Worm (Caenorhabditis elegans) whole organism, young adult: Measurements from ENCODE around the gene sqv-3.

ENCODE experiments used
- B0336.3 ChIP-seq: fragments of 200-800 bp; sonication (Bioruptor generic); IDR thresholded peaks from 2 replicates; pipeline ENCODE4 v1.3.6; 2022; ENCODE audit warnings: missing genetic modification characterization, missing compliant biosample characterization
- D2030.7 ChIP-seq: fragments of 200-800 bp; sonication (Bioruptor generic); IDR thresholded peaks from 2 replicates; pipeline ENCODE4 v1.3.6; 2022; ENCODE audit warnings: missing genetic modification reagents, missing genetic modification characterization, missing compliant biosample characterization
- F10E7.11 ChIP-seq: sonication (generic microtip); optimal IDR thresholded peaks from 2 replicates; lab custom pipeline; 2017; ENCODE audit warnings: mild to moderate bottlenecking, missing genetic modification characterization, moderate library complexity, missing compliant biosample characterization
- F33H1.4 ChIP-seq: fragments of 200-800 bp; sonication (Bioruptor generic); IDR thresholded peaks from 2 replicates; pipeline ENCODE4 v1.3.6; 2022; ENCODE audit warnings: missing genetic modification reagents, missing genetic modification characterization, missing compliant biosample characterization
- F37B4.10 ChIP-seq: fragments of 200-800 bp; sonication (Bioruptor generic); IDR thresholded peaks from 2 replicates; pipeline ENCODE4 v1.3.6; 2022; ENCODE audit warnings: missing genetic modification characterization, missing compliant biosample characterization
- F39B2.1 ChIP-seq: fragments of 200-800 bp; sonication (Bioruptor generic); IDR thresholded peaks from 2 replicates; pipeline ENCODE4 v1.3.6; 2022; ENCODE audit warnings: missing genetic modification reagents, missing genetic modification characterization, missing compliant biosample characterization
- Y53G8AR.9 ChIP-seq: fragments of 200-800 bp; sonication (Bioruptor generic); conservative IDR thresholded peaks from 2 replicates; pipeline ENCODE4 v1.3.6; 2022; ENCODE audit warnings: missing genetic modification reagents, missing genetic modification characterization, missing compliant biosample characterization
- Y95B8A.8 ChIP-seq: fragments of 200-800 bp; sonication (Bioruptor generic); IDR thresholded peaks from 2 replicates; pipeline ENCODE4 v1.3.6; 2022; ENCODE audit warnings: missing genetic modification reagents, missing genetic modification characterization, missing compliant biosample characterization
- attf-5 ChIP-seq: fragments of 200-800 bp; sonication (Bioruptor generic); optimal IDR thresholded peaks from 2 replicates; lab custom pipeline; 2018; ENCODE audit warnings: mild to moderate bottlenecking, missing genetic modification characterization, missing compliant biosample characterization
- ceh-100 ChIP-seq: fragments of 200-800 bp; sonication (Bioruptor generic); IDR thresholded peaks from 2 replicates; pipeline ENCODE4 v1.3.6; 2022; ENCODE audit warnings: missing genetic modification reagents, missing genetic modification characterization, missing compliant biosample characterization
- ceh-58 ChIP-seq: fragments of 200-800 bp; sonication (Bioruptor generic); IDR thresholded peaks from 2 replicates; pipeline ENCODE4 v1.3.6; 2022; ENCODE audit warnings: missing genetic modification characterization, missing compliant biosample characterization
- ceh-91 ChIP-seq: fragments of 200-800 bp; sonication (Bioruptor generic); IDR thresholded peaks from 2 replicates; pipeline ENCODE4 v1.3.6; 2022; ENCODE audit warnings: missing genetic modification reagents, missing genetic modification characterization, missing compliant biosample characterization
- dpl-1 ChIP-seq: fragments of 150-350 bp; optimal IDR thresholded peaks from 2 replicates; lab custom pipeline; 2014; ENCODE audit warnings: missing biosample characterization, missing genetic modification reagents, missing genetic modification characterization
- efl-1 ChIP-seq: fragments of 150-350 bp; optimal IDR thresholded peaks from 2 replicates; lab custom pipeline; 2014; ENCODE audit warnings: missing biosample characterization, missing genetic modification reagents, missing genetic modification characterization
- egl-18 ChIP-seq: fragments of 200-800 bp; sonication (Bioruptor generic); IDR thresholded peaks from 2 replicates; pipeline ENCODE4 v1.3.6; 2022; ENCODE audit warnings: missing genetic modification reagents, missing genetic modification characterization, missing compliant biosample characterization
- egrh-3 ChIP-seq: fragments of 200-800 bp; sonication (Bioruptor generic); IDR thresholded peaks from 2 replicates; pipeline ENCODE4 v1.3.6; 2022; ENCODE audit warnings: missing genetic modification reagents, missing genetic modification characterization, missing compliant biosample characterization
- fkh-3 ChIP-seq: sonication (generic microtip); optimal IDR thresholded peaks from 2 replicates; lab custom pipeline; 2016; ENCODE audit warnings: mild to moderate bottlenecking, missing genetic modification characterization, missing compliant biosample characterization
- him-1 ChIP-seq: sonication (generic microtip); optimal IDR thresholded peaks from 2 replicates; lab custom pipeline; 2016; ENCODE audit warnings: missing genotype, missing genetic modification reagents, missing genetic modification characterization, missing compliant biosample characterization
- hmg-1.2 ChIP-seq: fragments of 200-800 bp; sonication (Bioruptor generic); IDR thresholded peaks from 2 replicates; pipeline ENCODE4 v1.3.6; 2022; ENCODE audit warnings: missing genetic modification reagents, missing genetic modification characterization, missing compliant biosample characterization
- hsf-1 ChIP-seq: fragments of 200-800 bp; sonication (Bioruptor generic); IDR thresholded peaks from 2 replicates; pipeline ENCODE4 v1.3.6; 2022; ENCODE audit warnings: missing genetic modification reagents, missing genetic modification characterization, missing compliant biosample characterization
- lin-35 ChIP-seq, 3 experiments: fragments of 150-350 bp in 2 of 3; sonication (generic microtip) in 1 of 3; optimal IDR thresholded peaks; 2 replicates each; lab custom pipeline; 2014 to 2018; ENCODE audit warnings: missing biosample characterization in 3 of 3, missing genetic modification characterization in 3 of 3, missing genetic modification reagents in 3 of 3
- lin-54 ChIP-seq: fragments of 200-800 bp; sonication (Bioruptor generic); optimal IDR thresholded peaks from 2 replicates; lab custom pipeline; 2018; ENCODE audit warnings: mild to moderate bottlenecking, missing genetic modification characterization, missing compliant biosample characterization
- lir-1 ChIP-seq: fragments of 200-800 bp; sonication (Bioruptor generic); conservative IDR thresholded peaks from 2 replicates; pipeline ENCODE4 v1.3.6; 2022; ENCODE audit warnings: missing genetic modification reagents, missing genetic modification characterization, missing compliant biosample characterization
- lsl-1 ChIP-seq: fragments of 200-800 bp; sonication (Bioruptor generic); optimal IDR thresholded peaks from 2 replicates; lab custom pipeline; 2018; ENCODE audit warnings: mild to moderate bottlenecking, missing genetic modification characterization, moderate library complexity, missing compliant biosample characterization
- madf-6 ChIP-seq: fragments of 200-800 bp; sonication (Bioruptor generic); IDR thresholded peaks from 2 replicates; pipeline ENCODE4 v1.3.6; 2022; ENCODE audit warnings: missing genetic modification reagents, missing genetic modification characterization, missing compliant biosample characterization
- mcd-1 ChIP-seq: fragments of 200-800 bp; sonication (Bioruptor generic); IDR thresholded peaks from 2 replicates; pipeline ENCODE4 v1.3.6; 2022; ENCODE audit warnings: missing genetic modification reagents, missing genetic modification characterization, missing compliant biosample characterization
- nfyb-1 ChIP-seq: fragments of 200-800 bp; sonication (Bioruptor generic); IDR thresholded peaks from 2 replicates; pipeline ENCODE4 v1.3.6; 2022; ENCODE audit warnings: missing genetic modification reagents, missing genetic modification characterization, missing compliant biosample characterization
- repo-1 ChIP-seq: sonication (generic microtip); optimal IDR thresholded peaks from 2 replicates; lab custom pipeline; 2017; ENCODE audit warnings: mild to moderate bottlenecking, missing genetic modification characterization, missing compliant biosample characterization
- zfh-2 ChIP-seq: fragments of 200-800 bp; sonication (Bioruptor generic); conservative IDR thresholded peaks from 2 replicates; pipeline ENCODE4 v1.3.6; 2022; ENCODE audit warnings: missing genetic modification reagents, missing genetic modification characterization, missing compliant biosample characterization
- zim-3 ChIP-seq: sonication (generic microtip); optimal IDR thresholded peaks from 2 replicates; lab custom pipeline; 2017; ENCODE audit warnings: mild to moderate bottlenecking, missing genetic modification characterization, moderate library complexity, missing compliant biosample characterization
- ztf-26 ChIP-seq: sonication (generic microtip); optimal IDR thresholded peaks from 2 replicates; lab custom pipeline; 2017; ENCODE audit warnings: missing genetic modification characterization, missing compliant biosample characterization
- ztf-6 ChIP-seq: fragments of 200-800 bp; sonication (Bioruptor generic); IDR thresholded peaks from 2 replicates; pipeline ENCODE4 v1.3.6; 2022; ENCODE audit warnings: missing genetic modification reagents, missing genetic modification characterization, missing compliant biosample characterization

Gene sqv-3

DNA sequence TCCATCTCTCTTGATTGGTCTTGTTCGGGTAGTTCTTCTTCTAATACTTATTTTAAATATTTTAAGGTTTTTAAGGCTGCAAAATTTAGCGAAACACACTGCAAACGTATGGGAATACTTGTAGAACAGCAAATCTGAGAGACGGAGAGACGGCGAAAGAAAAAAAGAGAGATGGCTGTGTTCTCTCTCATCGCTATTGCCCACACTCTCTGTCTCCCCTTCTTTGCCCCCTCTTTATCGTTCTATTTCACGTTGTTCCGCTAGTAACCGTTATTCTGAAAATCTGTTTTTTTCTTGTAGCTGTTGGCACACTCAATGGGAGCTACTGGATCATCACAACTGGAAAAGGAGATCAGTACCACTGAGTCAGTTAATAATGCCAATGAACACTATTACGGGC is 3.8 kb downstream of the sqv-3 start, which contains the start of gene usp-46:
TSS of gene usp-46 (plus strand) at position 301 of the 400 bp plus-strand sequence.
- no peak for TF ChIP-seq fkh-3
- peak; percentile 29; the same call in 1 of the 2 replicates for TF ChIP-seq hmg-1.2 (GFP tag; lab: Robert Waterston, UW)

DNA sequence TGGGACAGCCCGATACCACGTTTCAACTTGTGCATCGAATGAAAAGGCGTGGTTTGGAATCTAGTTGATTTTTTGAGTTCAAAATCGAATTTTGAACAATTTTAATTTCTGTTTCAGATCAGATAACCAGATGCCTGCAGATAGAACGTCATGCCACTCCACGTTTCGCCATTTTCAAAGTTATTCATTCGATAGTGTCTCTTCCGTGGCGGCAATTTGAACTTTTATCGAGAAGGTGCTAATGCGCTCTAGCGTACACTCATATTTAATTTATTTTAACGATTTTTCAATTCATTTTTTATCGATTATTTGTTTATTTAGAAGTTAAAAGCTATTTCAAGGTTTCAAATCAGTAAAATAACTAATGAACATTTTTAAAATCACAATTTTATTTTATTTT is 4.2 kb downstream of the sqv-3 start:
- TF ChIP-seq dpl-1 = peak; percentile 38
- 0 out of 2 replicates have a peak, but pooled peaks have one; percentile 13 for TF ChIP-seq madf-6 (GFP tag; lab: Robert Waterston, UW)
- no peak for TF ChIP-seq ztf-6 (GFP tag; lab: Robert Waterston, UW)
- peak; percentile 59; the same call in 1 of the 2 replicates for TF ChIP-seq mcd-1
- 0 out of 2 replicates have a peak, but pooled peaks have one; percentile 16 for TF ChIP-seq lir-1 (GFP tag; lab: Robert Waterston, UW)
- peak; percentile 86 for TF ChIP-seq efl-1 (GFP tag; lab: Kevin White, UChicago)
- TF ChIP-seq F33H1.4 (GFP tag; lab: Robert Waterston, UW) = 0 out of 2 replicates have a peak, but pooled peaks have one; percentile 36
- TF ChIP-seq ceh-91 (GFP tag; lab: Robert Waterston, UW) = 0 out of 2 replicates have a peak, but pooled peaks have one; percentile 14
- TF ChIP-seq Y53G8AR.9 (GFP tag; lab: Robert Waterston, UW) = no peak
- TF ChIP-seq him-1 (tag; lab: Kevin White, UChicago) = peak; percentile 40
- no peak for TF ChIP-seq D2030.7 (GFP tag; lab: Robert Waterston, UW)
- TF ChIP-seq lsl-1 = peak; percentile 42
- TF ChIP-seq F37B4.10 (GFP tag; lab: Robert Waterston, UW) = no peak
- TF ChIP-seq F39B2.1 (GFP tag; lab: Robert Waterston, UW) = no peak
- peak; percentile 94 for TF ChIP-seq ceh-100 (GFP tag; lab: Robert Waterston, UW)
- peak in 1 of 3 experiments; percentile 38 for TF ChIP-seq lin-35 (GFP tag; optimal IDR thresholded peaks at IDR 0.05; lab: Kevin White, UChicago)
- peak; percentile 87 for TF ChIP-seq lin-54

DNA sequence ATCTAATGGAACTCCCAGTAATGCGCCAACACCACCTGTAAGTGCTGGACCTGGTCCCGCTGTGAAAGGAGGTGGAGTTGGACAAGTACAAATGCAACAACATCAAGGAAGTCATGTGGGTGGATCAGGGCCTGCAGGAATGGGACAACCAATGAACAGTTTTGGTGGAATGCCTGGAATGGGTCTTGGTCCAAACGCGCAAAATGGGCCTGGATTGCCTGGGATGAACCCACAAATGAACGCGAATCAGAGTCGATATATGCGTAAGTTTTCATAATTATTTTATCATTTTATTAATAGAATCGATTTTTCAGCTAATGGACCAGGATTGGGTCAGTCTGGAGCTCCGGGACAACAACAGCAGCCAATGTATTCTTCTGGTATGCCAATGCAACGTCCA is 7.8 kb downstream of the sqv-3 start:
- TF ChIP-seq B0336.3 (no peak), zfh-2 (GFP tag; lab: Robert Waterston, UW) (0 out of 2 replicates have a peak, but pooled peaks have one; percentile 26)

DNA sequence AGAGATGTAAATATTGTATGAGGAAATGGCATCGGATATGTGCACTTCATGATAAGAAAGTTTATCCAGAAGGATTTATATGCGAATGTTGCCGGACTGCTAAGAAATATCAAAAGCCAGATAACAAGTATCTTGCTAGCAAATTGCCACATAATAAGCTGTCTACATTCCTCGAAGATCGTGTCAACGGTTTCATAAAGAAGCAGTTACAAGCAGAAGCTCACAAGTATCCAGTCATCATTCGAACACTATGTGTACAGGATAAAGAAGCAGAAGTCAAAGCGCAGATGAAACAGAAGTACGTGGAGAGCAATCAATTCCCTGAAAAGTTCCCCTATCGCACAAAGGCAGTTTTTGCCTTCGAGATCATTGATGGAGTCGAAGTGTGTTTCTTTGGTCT is 9.6 kb downstream of the sqv-3 start:
- TF ChIP-seq ztf-26 (tag; lab: Kevin White, UChicago) (no peak), hsf-1 (0 out of 2 replicates have a peak, but pooled peaks have one; percentile 18)

DNA sequence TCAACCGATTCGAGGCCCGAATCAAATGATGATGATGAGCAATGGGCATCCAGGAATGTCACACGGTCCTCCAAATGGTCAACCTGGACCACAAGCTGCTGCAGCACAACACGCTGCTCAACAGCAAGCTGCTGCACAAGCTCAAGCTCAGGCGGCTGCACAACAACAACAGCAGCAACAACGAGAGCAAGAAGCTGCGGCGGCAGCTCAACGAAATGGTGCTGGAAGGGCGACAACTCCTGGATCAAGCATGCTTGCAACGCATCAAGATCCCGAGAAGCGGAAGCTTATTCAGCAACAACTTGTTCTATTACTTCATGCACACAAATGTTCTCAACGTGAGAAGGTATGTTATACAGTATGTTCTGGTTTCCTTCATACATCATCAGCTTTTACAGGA is 12.1 kb downstream of the sqv-3 start:
- TF ChIP-seq efl-1 (GFP tag; lab: Kevin White, UChicago) (no peak), attf-5 (no peak), zim-3 (tag; lab: Kevin White, UChicago) (peak; percentile 7), repo-1 (tag; lab: Kevin White, UChicago) (no peak), zfh-2 (GFP tag; lab: Robert Waterston, UW) (peak; percentile 54; the same call in 1 of the 2 replicates), nfyb-1 (GFP tag; lab: Robert Waterston, UW) (peak; percentile 40; the same call in 1 of the 2 replicates), egl-18 (GFP tag; lab: Robert Waterston, UW) (no peak), Y95B8A.8 (GFP tag; lab: Robert Waterston, UW) (no peak), F10E7.11 (tag; lab: Kevin White, UChicago) (no peak), egrh-3 (GFP tag; lab: Robert Waterston, UW) (0 out of 2 replicates have a peak, but pooled peaks have one; percentile 30), ceh-100 (GFP tag; lab: Robert Waterston, UW) (no peak), ceh-58 (GFP tag; lab: Robert Waterston, UW) (no peak)
- TF ChIP-seq, all 124 proteins: peak for 4
